Worm (Caenorhabditis elegans) whole organism, L4 larva: ENCODE data around the gene Y37A1B.4.

Experiments
- F10B5.3 ChIP-seq: sonication (generic microtip); optimal IDR thresholded peaks from 2 replicates; lab custom pipeline; 2016; ENCODE audit warnings: mild to moderate bottlenecking, missing genetic modification characterization, missing compliant biosample characterization
- F26F4.8 ChIP-seq: fragments of 200-800 bp; sonication (Bioruptor generic); conservative IDR thresholded peaks from 2 replicates; pipeline ENCODE4 v1.3.6; 2022; ENCODE audit warnings: missing genetic modification characterization, missing compliant biosample characterization
- F49E8.2 ChIP-seq: sonication (generic microtip); optimal IDR thresholded peaks from 2 replicates; lab custom pipeline; 2016; ENCODE audit warnings: missing compliant biosample characterization, mild to moderate bottlenecking, missing genetic modification characterization, borderline replicate concordance
- ZK337.2 ChIP-seq: fragments of 200-800 bp; sonication (Bioruptor generic); IDR thresholded peaks from 2 replicates; pipeline ENCODE4 v1.3.6; 2022; ENCODE audit warnings: missing genetic modification reagents, missing genetic modification characterization, missing compliant biosample characterization
- attf-4 ChIP-seq: sonication (generic microtip); optimal IDR thresholded peaks from 3 replicates; lab custom pipeline; 2017; ENCODE audit warnings: missing biosample characterization, missing genetic modification characterization
- ceh-62 ChIP-seq: sonication (generic microtip); optimal IDR thresholded peaks from 2 replicates; lab custom pipeline; 2017; ENCODE audit warnings: missing biosample characterization, missing genetic modification characterization
- fos-1 ChIP-seq: fragments of 150-350 bp; optimal IDR thresholded peaks from 2 replicates; lab custom pipeline; 2014; ENCODE audit warnings: missing biosample characterization, missing genetic modification characterization
- gei-8 ChIP-seq: fragments of 200-800 bp; sonication (Bioruptor generic); optimal IDR thresholded peaks from 2 replicates; lab custom pipeline; 2018; ENCODE audit warnings: mild to moderate bottlenecking, missing genetic modification characterization, missing compliant biosample characterization
- lsy-2 ChIP-seq, 2 experiments: fragments of 150-350 bp in 1 of 2; sonication (generic microtip) in 1 of 2; optimal IDR thresholded peaks; 2 replicates each; lab custom pipeline; 2014 to 2017; ENCODE audit warnings: missing biosample characterization in 2 of 2, missing genetic modification characterization in 2 of 2
- nhr-10 ChIP-seq: fragments of 150-350 bp; optimal IDR thresholded peaks from 2 replicates; lab custom pipeline; 2014; ENCODE audit warnings: missing biosample characterization, missing genetic modification characterization
- nhr-11 ChIP-seq: fragments of 150-350 bp; optimal IDR thresholded peaks from 2 replicates; lab custom pipeline; 2014; ENCODE audit warnings: missing biosample characterization, missing genetic modification characterization
- unc-39 ChIP-seq: sonication (generic microtip); optimal IDR thresholded peaks from 2 replicates; lab custom pipeline; 2017; ENCODE audit warnings: missing biosample characterization, missing genetic modification characterization
- unc-62 ChIP-seq, 3 experiments: fragments of 150-350 bp in 1 of 3; sonication (generic microtip); optimal IDR thresholded peaks in 2 of 3; peaks in 1 of 3; 1 replicate in 1 of 3; 2 replicates in 2 of 3; lab custom pipeline; 2014 to 2017; ENCODE audit warnings: missing biosample characterization in 3 of 3, missing genetic modification characterization in 3 of 3, missing genetic modification reagents in 3 of 3, missing genotype in 1 of 3
- ztf-7 ChIP-seq: fragments of 150-350 bp; optimal IDR thresholded peaks from 2 replicates; lab custom pipeline; 2014; ENCODE audit warnings: missing biosample characterization, missing genetic modification characterization

- TF ChIP-seq ceh-62 = no peak
- no peak for TF ChIP-seq ztf-7 (tag; lab: Kevin White, UChicago)
- TF ChIP-seq ZK337.2 (GFP tag; lab: Robert Waterston, UW) = no peak
- no peak for TF ChIP-seq lsy-2 (tag; optimal IDR thresholded peaks at IDR 0.05; lab: Kevin White, UChicago)
- TF ChIP-seq nhr-11 = no peak
- no peak for TF ChIP-seq attf-4
- TF ChIP-seq F26F4.8 (GFP tag; lab: Robert Waterston, UW) = no peak
- TF ChIP-seq F49E8.2 (tag; lab: Kevin White, UChicago) = no peak
- no peak for TF ChIP-seq gei-8 (GFP tag; lab: Kevin White, UChicago)
- no peak for TF ChIP-seq nhr-10 (tag; lab: Kevin White, UChicago)
- TF ChIP-seq F10B5.3 = no peak
- TF ChIP-seq unc-62 (GFP tag; optimal IDR thresholded peaks at IDR 0.05 in 1 of 2; lab: Kevin White, UChicago) = no peak
- TF ChIP-seq unc-62 (tag; optimal IDR thresholded peaks at IDR 0.05; lab: Kevin White, UChicago) = no peak
- TF ChIP-seq unc-39 (tag; lab: Kevin White, UChicago) = no peak
- no peak for TF ChIP-seq fos-1
Observed at ce11 chrIV:14086395-14086794, 25.9 kb upstream of the Y37A1B.4 start.
